Worm (Caenorhabditis elegans): ENCODE measurements around the gene F09E10.5.

Gene F09E10.5

DNA sequence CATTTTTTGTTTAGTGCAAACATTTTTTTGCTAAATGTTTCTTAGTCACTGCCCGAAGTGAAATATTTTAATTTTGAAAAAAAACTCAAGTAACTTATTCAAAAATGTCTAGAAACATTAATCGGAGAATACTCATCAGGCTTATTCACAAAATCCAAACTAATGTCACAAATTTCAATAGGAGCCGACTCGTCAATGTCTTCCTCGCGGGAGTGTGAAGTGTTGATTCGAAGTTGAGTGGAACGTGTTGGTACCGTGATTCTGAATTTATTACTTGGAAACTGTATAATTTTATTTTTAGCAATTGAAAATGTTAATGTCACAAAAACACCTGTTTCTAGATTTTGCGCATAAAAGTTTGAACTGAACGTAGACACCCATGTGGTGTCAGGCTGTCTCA, 4.6 kb downstream of the F09E10.5 start:
- TF ChIP-seq ceh-43 (GFP tag; optimal IDR thresholded peaks at IDR 0.05) = no peak
- no peak for TF ChIP-seq ces-1 (GFP tag; optimal IDR thresholded peaks at IDR 0.05)
- TF ChIP-seq hlh-1 (tag; optimal IDR thresholded peaks at IDR 0.05) = no peak
- TF ChIP-seq mab-5 (tag; optimal IDR thresholded peaks at IDR 0.05) = no peak
- no peak for TF ChIP-seq unc-120 (tag; optimal IDR thresholded peaks at IDR 0.05; ENCODE audit: poor library complexity, severe bottlenecking)

DNA sequence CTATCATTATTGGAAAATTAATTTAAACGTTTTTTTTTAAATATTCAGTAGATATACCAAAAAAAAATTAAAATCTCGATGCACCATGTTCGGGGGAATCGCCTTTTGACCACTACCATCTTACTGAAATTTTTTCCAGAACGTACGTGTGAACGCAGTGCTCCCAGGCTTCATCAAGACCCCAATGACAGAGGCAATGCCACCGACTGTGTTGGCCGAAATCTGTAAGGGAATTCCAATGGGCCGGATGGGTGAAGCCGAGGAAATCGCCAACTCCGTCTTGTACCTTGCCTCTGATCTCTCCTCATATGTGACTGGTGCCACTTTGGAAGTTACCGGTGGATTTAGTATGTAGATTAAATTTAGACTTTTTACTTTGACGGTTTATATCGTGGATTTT, 5.4 kb downstream of the F09E10.5 start:
- TF ChIP-seq ztf-11 (tag; optimal IDR thresholded peaks at IDR 0.05) (no peak), snpc-4 (tag; optimal IDR thresholded peaks at IDR 0.05) (no peak), ceh-83 (GFP tag; optimal IDR thresholded peaks at IDR 0.05) (no peak), drap-1 (GFP tag; optimal IDR thresholded peaks at IDR 0.05) (no peak), ceh-43 (GFP tag; optimal IDR thresholded peaks at IDR 0.05) (no peak), mab-5 (tag; optimal IDR thresholded peaks at IDR 0.05) (no peak)

DNA sequence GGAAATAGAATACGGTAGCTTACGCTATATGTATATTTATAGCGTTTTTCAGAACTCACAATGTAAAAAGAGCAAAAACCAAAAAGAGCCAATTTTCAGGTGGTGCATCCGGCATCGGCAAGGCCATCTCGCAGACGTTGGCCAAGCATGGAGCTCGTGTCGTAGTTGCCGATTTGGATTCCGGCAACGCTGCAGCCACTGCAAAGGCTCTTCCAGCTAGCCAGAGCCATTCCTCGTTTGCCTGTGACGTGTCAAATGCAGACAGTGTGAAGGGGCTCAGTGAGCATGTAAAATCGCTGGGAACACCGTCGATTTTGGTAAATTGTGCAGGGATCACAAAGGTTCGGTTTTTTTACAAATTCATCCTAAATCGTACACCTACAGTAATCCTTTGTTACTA, 7.1 kb downstream of the F09E10.5 start:
- TF ChIP-seq cnd-1 (tag; optimal IDR thresholded peaks at IDR 0.05) (no peak), sptf-1 (tag; optimal IDR thresholded peaks at IDR 0.05) (no peak), mep-1 (tag; optimal IDR thresholded peaks at IDR 0.05) (no peak), elt-1 (tag; optimal IDR thresholded peaks at IDR 0.05; ENCODE audit: borderline replicate concordance, insufficient read depth) (no peak), sem-2 (GFP tag; optimal IDR thresholded peaks at IDR 0.05) (no peak), hlh-1 (tag; optimal IDR thresholded peaks at IDR 0.05) (no peak), ceh-39 (tag; optimal IDR thresholded peaks at IDR 0.05) (no peak), ces-1 (GFP tag; optimal IDR thresholded peaks at IDR 0.05) (no peak), ham-2 (GFP tag; optimal IDR thresholded peaks at IDR 0.05) (no peak), lin-32 (GFP tag; optimal IDR thresholded peaks at IDR 0.05) (no peak), lsy-2 (tag; optimal IDR thresholded peaks at IDR 0.05) (no peak), zip-8 (tag; optimal IDR thresholded peaks at IDR 0.05) (no peak), nhr-237 (tag; optimal IDR thresholded peaks at IDR 0.05) (no peak), lin-13 (tag; optimal IDR thresholded peaks at IDR 0.05) (no peak)

DNA sequence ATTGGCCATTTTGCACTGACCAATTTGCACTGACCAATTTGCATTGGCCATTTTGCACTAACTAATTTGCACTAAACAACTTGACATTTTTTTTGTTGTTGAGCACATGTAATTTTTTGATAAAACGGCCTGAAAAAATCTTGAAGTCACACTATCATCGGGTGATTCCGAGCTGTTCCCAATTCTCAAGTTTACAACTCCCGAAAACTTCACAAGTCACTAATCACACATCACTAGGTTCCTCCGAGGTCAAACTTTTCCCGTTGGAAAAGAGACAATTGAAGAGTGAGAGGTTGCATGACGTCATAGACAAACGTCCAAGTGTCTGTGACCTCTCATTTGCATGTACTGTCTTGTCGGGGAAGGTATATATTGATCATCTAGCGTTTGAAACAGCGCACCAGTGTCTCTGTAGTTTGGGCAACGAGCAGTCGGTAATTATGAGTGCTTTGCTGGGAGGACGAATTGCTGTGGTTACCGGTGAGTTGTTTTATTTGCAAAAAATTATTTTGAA, 8.0 kb downstream of the F09E10.5 start, which contains the start of the genes D1005.10 and dhs-25:
TSS of gene D1005.10 (minus strand) at position 51 of the 514 bp plus-strand sequence.
TSS of gene dhs-25 (plus strand) at position 398 of the 514 bp plus-strand sequence.
- TF ChIP-seq ceh-39 (tag; optimal IDR thresholded peaks at IDR 0.05) (no peak), bed-3 (GFP tag; optimal IDR thresholded peaks at IDR 0.05) (no peak), M03D4.4 (tag; optimal IDR thresholded peaks at IDR 0.05) (no peak), nhr-12 (tag; optimal IDR thresholded peaks at IDR 0.05) (no peak), nhr-28 (tag; optimal IDR thresholded peaks at IDR 0.05) (no peak), zip-8 (tag; optimal IDR thresholded peaks at IDR 0.05) (peak; percentile 55), flh-1 (GFP tag; optimal IDR thresholded peaks at IDR 0.05) (no peak), mep-1 (tag; optimal IDR thresholded peaks at IDR 0.05) (peak; percentile 27), mls-2 (tag; optimal IDR thresholded peaks at IDR 0.05) (no peak), lin-32 (GFP tag; optimal IDR thresholded peaks at IDR 0.05) (no peak), sptf-1 (tag; optimal IDR thresholded peaks at IDR 0.05) (no peak), unc-120 (tag; optimal IDR thresholded peaks at IDR 0.05; ENCODE audit: poor library complexity, severe bottlenecking) (no peak), unc-39 (tag; optimal IDR thresholded peaks at IDR 0.05) (no peak), ceh-83 (GFP tag; optimal IDR thresholded peaks at IDR 0.05) (no peak), ces-1 (GFP tag; optimal IDR thresholded peaks at IDR 0.05) (no peak), elt-3 (tag; optimal IDR thresholded peaks at IDR 0.05) (no peak), snpc-4 (tag; optimal IDR thresholded peaks at IDR 0.05) (no peak), ham-2 (GFP tag; optimal IDR thresholded peaks at IDR 0.05) (no peak), drap-1 (GFP tag; optimal IDR thresholded peaks at IDR 0.05) (no peak), mab-5 (tag; optimal IDR thresholded peaks at IDR 0.05) (no peak), nhr-2 (tag; optimal IDR thresholded peaks at IDR 0.05) (no peak), nhr-76 (tag; optimal IDR thresholded peaks at IDR 0.05) (no peak), unc-62 (GFP tag; optimal IDR thresholded peaks at IDR 0.05) (peak; percentile 56), ceh-43 (GFP tag; optimal IDR thresholded peaks at IDR 0.05) (no peak), blmp-1 (tag; optimal IDR thresholded peaks at IDR 0.05) (no peak), pha-4 (tag; optimal IDR thresholded peaks at IDR 0.05) (peak; percentile 63), lsy-2 (tag; optimal IDR thresholded peaks at IDR 0.05) (peak; percentile 21), tbx-8 (GFP tag; optimal IDR thresholded peaks at IDR 0.05) (no peak), sem-2 (GFP tag; optimal IDR thresholded peaks at IDR 0.05) (no peak), lin-13 (tag; optimal IDR thresholded peaks at IDR 0.05) (no peak), hlh-1 (tag; optimal IDR thresholded peaks at IDR 0.05) (peak; percentile 64), cnd-1 (tag; optimal IDR thresholded peaks at IDR 0.05) (no peak), nhr-237 (tag; optimal IDR thresholded peaks at IDR 0.05) (peak; percentile 19), ztf-11 (tag; optimal IDR thresholded peaks at IDR 0.05) (no peak), elt-1 (tag; optimal IDR thresholded peaks at IDR 0.05; ENCODE audit: borderline replicate concordance, insufficient read depth) (no peak)

Measured in whole organism, mixed stage, embryonic.